Worm (Caenorhabditis elegans): ENCODE measurements around the gene F42G8.8.

The F42G8.8 gene

DNA sequence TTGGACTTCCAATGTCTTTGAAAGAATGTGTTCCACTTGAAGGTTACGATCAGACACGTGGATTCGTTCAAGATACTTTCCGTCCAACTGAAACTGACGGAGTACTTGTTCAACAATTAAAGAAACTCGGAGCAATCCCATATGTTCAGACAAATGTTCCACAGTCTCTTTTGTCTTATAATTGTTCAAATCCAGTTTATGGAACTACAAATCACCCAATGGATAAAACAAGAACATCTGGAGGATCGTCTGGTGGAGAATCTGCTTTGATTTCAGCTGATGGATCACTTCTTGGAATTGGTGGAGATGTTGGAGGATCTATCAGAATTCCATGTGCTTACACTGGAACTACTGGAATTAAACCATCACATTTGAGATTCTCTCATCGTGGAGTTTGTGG, 34.3 kb downstream of the F42G8.8 start:
- no peak for TF ChIP-seq ceh-82 (tag; optimal IDR thresholded peaks at IDR 0.05)
- TF ChIP-seq F13H6.1 (tag; optimal IDR thresholded peaks at IDR 0.05) = no peak
- no peak for TF ChIP-seq C34F6.9 (tag; optimal IDR thresholded peaks at IDR 0.05)
- no peak for TF ChIP-seq aly-2 (tag; optimal IDR thresholded peaks at IDR 0.05)
- no peak for TF ChIP-seq nhr-25 (tag; optimal IDR thresholded peaks at IDR 0.05)
- no peak for TF ChIP-seq ceh-16 (tag; optimal IDR thresholded peaks at IDR 0.05)
- TF ChIP-seq nhr-23 (tag; optimal IDR thresholded peaks at IDR 0.05) = no peak
- TF ChIP-seq ztf-1 (GFP tag; conservative IDR thresholded peaks at IDR 0.05) = no peak
- no peak for TF ChIP-seq alr-1 (tag; optimal IDR thresholded peaks at IDR 0.05)
- no peak for TF ChIP-seq ZK546.5 (tag; optimal IDR thresholded peaks at IDR 0.05)
- no peak for TF ChIP-seq nhr-10 (tag; optimal IDR thresholded peaks at IDR 0.05)
- TF ChIP-seq sem-4 (tag; optimal IDR thresholded peaks at IDR 0.05) = no peak
- TF ChIP-seq peb-1 (tag; optimal IDR thresholded peaks at IDR 0.05) = no peak
- no peak for TF ChIP-seq lin-13 (GFP tag; optimal IDR thresholded peaks at IDR 0.05)
- TF ChIP-seq elt-1 (tag; optimal IDR thresholded peaks at IDR 0.05) = no peak
- no peak for TF ChIP-seq nhr-21 (tag; optimal IDR thresholded peaks at IDR 0.05)
- no peak for TF ChIP-seq ztf-4 (tag; optimal IDR thresholded peaks at IDR 0.05)
- no peak for TF ChIP-seq unc-62 (GFP tag; optimal IDR thresholded peaks at IDR 0.05)
- TF ChIP-seq mbf-1 (tag; optimal IDR thresholded peaks at IDR 0.05) = no peak
- no peak for TF ChIP-seq mdl-1 (tag; optimal IDR thresholded peaks at IDR 0.05)

DNA sequence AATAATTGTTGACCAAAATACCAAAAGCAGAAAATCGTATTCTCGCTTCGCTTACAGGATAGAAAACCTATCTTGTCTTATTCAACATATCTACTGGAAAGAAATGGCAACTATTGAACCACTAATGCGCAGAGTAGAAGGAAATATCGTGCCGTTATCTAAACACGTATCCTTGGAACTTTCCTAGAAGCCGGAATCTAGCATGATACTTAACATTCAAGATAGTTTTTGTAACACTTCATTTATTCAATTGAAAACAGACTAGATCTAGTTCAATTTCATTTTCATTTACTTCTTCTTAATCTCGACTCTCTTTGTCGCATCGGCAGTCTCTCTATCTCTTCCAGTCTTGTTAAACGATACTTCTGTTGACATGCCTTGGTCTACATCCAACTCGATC, 36.1 kb downstream of the F42G8.8 start:
- TF ChIP-seq unc-39 (tag; optimal IDR thresholded peaks at IDR 0.05) = no peak
- no peak for TF ChIP-seq aly-2 (tag; optimal IDR thresholded peaks at IDR 0.05)
- TF ChIP-seq crh-2 (tag; optimal IDR thresholded peaks at IDR 0.05) = no peak
- no peak for TF ChIP-seq mdl-1 (tag; optimal IDR thresholded peaks at IDR 0.05)
- TF ChIP-seq egl-27 (tag; optimal IDR thresholded peaks at IDR 0.05) = no peak

DNA sequence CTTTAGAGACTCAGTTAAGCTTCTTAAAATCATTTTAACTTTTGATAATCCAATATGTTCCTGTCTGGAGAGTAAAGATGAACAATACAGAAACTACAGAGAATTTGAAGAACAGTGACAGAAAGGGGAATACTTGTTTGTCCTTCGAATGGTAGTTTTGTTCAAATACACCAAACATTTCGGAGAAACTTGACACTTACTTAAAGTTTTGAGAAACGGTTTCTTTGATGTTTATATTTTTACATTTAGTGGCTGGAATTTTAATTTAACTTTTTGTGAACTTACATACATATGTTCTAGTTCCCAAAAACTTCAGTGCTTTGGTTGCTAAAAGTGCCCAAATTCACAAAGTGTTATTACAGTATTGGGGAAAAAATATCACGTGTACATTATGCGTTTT, 38.3 kb downstream of the F42G8.8 start, which contains the start of gene B0218.5:
TSS of gene B0218.5 (minus strand) at position 101 of the 400 bp plus-strand sequence.
- no peak for TF ChIP-seq sma-9 (GFP tag; optimal IDR thresholded peaks at IDR 0.05)
- TF ChIP-seq sma-9 (tag; optimal IDR thresholded peaks at IDR 0.05) = no peak
- TF ChIP-seq gmeb-1 (tag; optimal IDR thresholded peaks at IDR 0.05) = no peak
- no peak for TF ChIP-seq dmd-4 (tag; optimal IDR thresholded peaks at IDR 0.05)
- TF ChIP-seq nhr-129 (tag; optimal IDR thresholded peaks at IDR 0.05) = no peak
- TF ChIP-seq ceh-16 (tag; optimal IDR thresholded peaks at IDR 0.05) = no peak
- no peak for TF ChIP-seq Y55F3AM.14 (GFP tag; optimal IDR thresholded peaks at IDR 0.05)
- no peak for TF ChIP-seq egl-27 (tag; optimal IDR thresholded peaks at IDR 0.05)
- TF ChIP-seq elt-3 (tag; optimal IDR thresholded peaks at IDR 0.05) = no peak
- TF ChIP-seq sma-3 (GFP tag; optimal IDR thresholded peaks at IDR 0.05) = no peak
- TF ChIP-seq blmp-1 (tag; optimal IDR thresholded peaks at IDR 0.05; ENCODE audit: insufficient read depth) = no peak
- no peak for TF ChIP-seq C34F6.9 (tag; optimal IDR thresholded peaks at IDR 0.05)
- TF ChIP-seq mdl-1 (tag; optimal IDR thresholded peaks at IDR 0.05) = no peak
- no peak for TF ChIP-seq lsy-2 (tag; optimal IDR thresholded peaks at IDR 0.05)

DNA sequence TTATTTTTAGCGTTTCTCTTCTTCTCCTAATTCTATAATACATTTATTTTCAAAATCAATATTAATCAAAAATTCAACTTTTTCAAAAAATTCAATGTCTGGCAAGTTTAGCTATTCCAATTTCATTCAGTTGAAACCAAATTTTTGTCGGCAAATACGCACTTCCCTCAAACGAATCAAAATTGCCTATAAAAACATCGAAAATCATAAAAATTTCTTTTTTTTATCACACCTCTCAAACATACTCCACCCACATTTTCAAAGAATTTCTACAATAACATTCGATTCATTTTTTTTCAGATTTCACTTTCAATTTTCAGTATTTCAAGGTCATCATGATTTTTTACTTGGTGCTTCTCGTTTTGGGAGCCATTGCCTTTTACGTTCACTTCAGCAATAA, 40.2 kb downstream of the F42G8.8 start, which contains the start of gene faah-1:
TSS of gene faah-1 (plus strand) at position 301 of the 400 bp plus-strand sequence.
- TF ChIP-seq elt-3 (tag; optimal IDR thresholded peaks at IDR 0.05) (no peak), R02D3.7 (tag; optimal IDR thresholded peaks at IDR 0.05) (no peak), zag-1 (tag; optimal IDR thresholded peaks at IDR 0.05) (no peak), alr-1 (tag; optimal IDR thresholded peaks at IDR 0.05) (no peak), mbf-1 (tag; optimal IDR thresholded peaks at IDR 0.05) (no peak), nhr-237 (tag; optimal IDR thresholded peaks at IDR 0.05) (no peak), lin-13 (GFP tag; optimal IDR thresholded peaks at IDR 0.05) (no peak), nhr-77 (tag; optimal IDR thresholded peaks at IDR 0.05) (no peak)

DNA sequence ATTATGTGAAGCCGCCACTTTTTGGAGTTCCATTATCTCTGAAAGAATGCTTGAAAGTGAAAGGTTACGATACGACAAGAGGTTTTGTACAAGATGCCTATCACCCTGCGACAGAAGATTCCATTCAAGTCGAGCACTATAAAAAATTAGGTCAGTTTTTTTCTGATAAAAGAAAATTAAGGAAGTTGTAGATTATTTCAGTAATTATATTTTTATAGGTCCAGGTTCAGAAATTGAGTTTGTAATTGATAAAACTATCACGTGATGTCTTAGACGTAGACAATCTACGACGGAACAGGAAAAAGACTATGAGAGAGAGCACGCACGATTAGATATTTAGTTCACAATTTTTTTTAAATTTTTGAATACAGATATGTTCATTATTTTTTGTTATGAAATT, 41.1 kb downstream of the F42G8.8 start:
- TF ChIP-seq fos-1 (tag; optimal IDR thresholded peaks at IDR 0.05) (peak; percentile 1), lin-39 (tag; optimal IDR thresholded peaks at IDR 0.05) (no peak), elt-1 (tag; optimal IDR thresholded peaks at IDR 0.05) (no peak)

Data from whole organism, L2 larva.